Fruit fly (Drosophila melanogaster) Kc167 (cell line): ENCODE measurements around the gene pHCl-1.

Experiments
- h ChIP-seq: fragments of >200 bp; optimal IDR thresholded peaks from 3 replicates; lab custom pipeline; 2018; ENCODE audit warnings: missing external identifiers
- insv ChIP-seq: fragments of >200 bp; optimal IDR thresholded peaks from 3 replicates; lab custom pipeline; 2018; ENCODE audit warnings: missing external identifiers
- psq ChIP-seq: fragments of >200 bp; optimal IDR thresholded peaks from 2 replicates; lab custom pipeline; 2017; ENCODE audit warnings: missing external identifiers

dm6 chr3L:15808022-15808421 lies 90.8 kb downstream of the pHCl-1 start, which contains the start of gene CG6244:
- TF ChIP-seq h (lab: Kevin White, UChicago) = no peak
- TF ChIP-seq psq (lab: Kevin White, UChicago) = no peak
- TF ChIP-seq insv (lab: Kevin White, UChicago) = no peak
